Fruit fly (Drosophila melanogaster): ENCODE data around the gene Grip71.

Gene Grip71

DNA sequence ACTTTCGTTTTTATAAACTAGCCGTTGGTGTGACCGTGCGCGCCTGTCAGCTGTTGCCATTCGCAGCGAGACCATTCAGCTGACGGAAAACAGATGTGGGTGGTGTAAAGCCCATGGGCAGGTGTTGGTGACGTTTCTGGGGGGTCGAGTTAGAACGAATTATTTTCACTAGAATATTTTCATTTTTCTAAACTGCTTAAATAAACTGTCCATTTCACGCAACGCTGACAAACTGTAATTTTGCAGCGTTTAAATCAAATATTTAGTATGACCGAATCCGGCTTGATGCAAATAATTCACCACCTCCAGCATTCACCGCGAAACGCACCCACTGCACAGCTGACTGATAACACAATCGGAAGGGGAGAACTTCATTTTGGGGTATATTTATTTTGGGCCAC lies 13.2 kb upstream of the Grip71 start, which contains the start of the genes CG10383 and CG10338 (continued):
- TF ChIP-seq CG3995 (GFP tag; optimal IDR thresholded peaks at IDR 0.05) (peak; percentile 18), Pdp1 (GFP tag; optimal IDR thresholded peaks at IDR 0.05) (peak; percentile 86 to 89), CG2129 (GFP tag; IDR thresholded peaks at IDR 0.05; ENCODE audit: partially characterized antibody) (no peak), Doc2 (GFP tag; IDR thresholded peaks at IDR 0.05) (peak; percentile 37; the same call in 1 of the 2 replicates), lbe (GFP tag; optimal IDR thresholded peaks at IDR 0.05) (peak; percentile 82), CG7556 (GFP tag; optimal IDR thresholded peaks at IDR 0.05) (peak; percentile 69), CG17612 (GFP tag; IDR thresholded peaks at IDR 0.05) (peak; percentile 75), CG12104 (GFP tag; optimal IDR thresholded peaks at IDR 0.05) (peak; percentile 71), CG18262 (tag; optimal IDR thresholded peaks at IDR 0.05) (peak; percentile 73), CG4854 (GFP tag; optimal IDR thresholded peaks at IDR 0.05) (peak; percentile 58), CG31224 (GFP tag; IDR thresholded peaks at IDR 0.05) (peak; percentile 76), unc-4 (GFP tag; IDR thresholded peaks at IDR 0.05; ENCODE audit: partially characterized antibody) (peak; percentile 45; the same call in 1 of the 2 replicates), toy (GFP tag; IDR thresholded peaks at IDR 0.05) (peak; percentile 76), Hr51 (GFP tag; optimal IDR thresholded peaks at IDR 0.05) (peak; percentile 80 to 85), oc (tag; optimal IDR thresholded peaks at IDR 0.05) (peak; percentile 79), CG17361 (GFP tag; IDR thresholded peaks at IDR 0.05) (peak; percentile 65; the same call in 2 of the 3 replicates), sens (GFP tag) (peak; percentile 96), CG3281 (GFP tag; optimal IDR thresholded peaks at IDR 0.05) (peak; percentile 82), CG32532 (GFP tag; IDR thresholded peaks at IDR 0.05) (peak; percentile 94), CG3163 (GFP tag; optimal IDR thresholded peaks at IDR 0.05) (peak; percentile 65), CG8089 (GFP tag; optimal IDR thresholded peaks at IDR 0.05) (peak; percentile 82), Blimp-1 (GFP tag; optimal IDR thresholded peaks at IDR 0.05) (peak; percentile 92), lilli (GFP tag; optimal IDR thresholded peaks at IDR 0.05) (peak; percentile 95), Vsx1 (GFP tag; optimal IDR thresholded peaks at IDR 0.05) (peak; percentile 60), nmo (GFP tag; optimal IDR thresholded peaks at IDR 0.05) (peak; percentile 87), Bgb (GFP tag; IDR thresholded peaks at IDR 0.05; ENCODE audit: partially characterized antibody) (no peak), CG7786 (GFP tag; optimal IDR thresholded peaks at IDR 0.05) (peak; percentile 90), da (GFP tag; optimal IDR thresholded peaks at IDR 0.05) (peak; percentile 89), cato (GFP tag; optimal IDR thresholded peaks at IDR 0.05; ENCODE audit: borderline replicate concordance) (peak; percentile 69), Opbp (GFP tag; IDR thresholded peaks at IDR 0.05; ENCODE audit: partially characterized antibody) (no peak), CG2875 (GFP tag; optimal IDR thresholded peaks at IDR 0.05) (peak; percentile 54), Dip2 (GFP tag; IDR thresholded peaks at IDR 0.05) (no peak), croc (GFP tag; conservative IDR thresholded peaks at IDR 0.05) (peak; percentile 66), Gsc (GFP tag; IDR thresholded peaks at IDR 0.05) (peak; percentile 63), jumu (GFP tag; optimal IDR thresholded peaks at IDR 0.05) (peak; percentile 94), odd (GFP tag; optimal IDR thresholded peaks at IDR 0.05) (peak; percentile 59), bigmax (GFP tag; optimal IDR thresholded peaks at IDR 0.05) (no peak), disco-r (GFP tag; optimal IDR thresholded peaks at IDR 0.05) (peak; percentile 79), CG12659 (GFP tag; optimal IDR thresholded peaks at IDR 0.05) (peak; percentile 90), aop (GFP tag; IDR thresholded peaks at IDR 0.05) (peak; percentile 69; the same call in 1 of the 2 replicates), Fer3 (tag; optimal IDR thresholded peaks at IDR 0.05) (peak; percentile 72), CG10565 (GFP tag; optimal IDR thresholded peaks at IDR 0.05) (no peak), pum (GFP tag; optimal IDR thresholded peaks at IDR 0.05) (peak; percentile 91), CG6813 (GFP tag; optimal IDR thresholded peaks at IDR 0.05) (peak; percentile 64), ac (GFP tag; optimal IDR thresholded peaks at IDR 0.05) (no peak), CG9609 (GFP tag; optimal IDR thresholded peaks at IDR 0.05) (peak; percentile 95), Ssrp (tag; optimal IDR thresholded peaks at IDR 0.05) (peak; percentile 72), hbn (GFP tag; IDR thresholded peaks at IDR 0.05; ENCODE audit: partially characterized antibody) (no peak), CG11398 (GFP tag; optimal IDR thresholded peaks at IDR 0.05) (peak; percentile 77), CG7963 (GFP tag; IDR thresholded peaks at IDR 0.05; ENCODE audit: partially characterized antibody) (no peak)
